Worm (Caenorhabditis elegans): ENCODE results near the gene F41C6.7.

DNA sequence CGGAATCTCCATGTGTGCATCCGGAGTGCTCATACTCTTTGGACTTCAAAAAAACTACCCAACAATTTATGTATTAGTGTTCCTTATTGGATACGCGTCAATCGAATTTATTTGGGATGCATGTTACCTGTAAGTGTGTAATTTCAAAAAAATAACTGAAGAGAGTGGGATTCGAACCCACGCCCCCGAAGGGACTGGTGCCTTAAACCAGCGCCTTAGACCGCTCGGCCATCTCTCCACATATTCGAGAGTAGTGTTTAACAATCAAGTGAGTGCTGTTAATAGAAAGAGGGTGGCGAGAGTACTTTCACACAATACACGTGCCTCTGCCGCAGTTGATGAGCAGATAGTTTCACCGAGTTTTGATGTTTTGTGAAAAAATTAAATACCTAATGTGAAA is 17.9 kb upstream of the F41C6.7 start:
- TF ChIP-seq blmp-1 (tag; optimal IDR thresholded peaks at IDR 0.05) (peak; percentile 9), nhr-237 (tag; optimal IDR thresholded peaks at IDR 0.05) (no peak), efl-3 (GFP tag; optimal IDR thresholded peaks at IDR 0.05) (no peak), ceh-82 (tag; optimal IDR thresholded peaks at IDR 0.05) (peak in 2 of 3 experiments; percentile 3 to 43)
